Fruit fly (Drosophila melanogaster) whole organism, embryonic: ENCODE results near the gene Gr93d.
A peak's percentile ranks its signal among the peaks of the same experiment; 100 is the strongest.

ENCODE experiments used
- Awh ChIP-seq: fragments of 200-800 bp; sonication (Bioruptor generic); IDR thresholded peaks from 2 replicates; pipeline ENCODE4, ENCODE4 v1.3.6; 2022; ENCODE audit warnings: missing biosample characterization, missing genetic modification characterization
- BtbVII ChIP-seq: fragments of 200-800 bp; sonication (Bioruptor generic); optimal IDR thresholded peaks from 3 replicates; lab custom pipeline; 2017; ENCODE audit warnings: missing biosample characterization, mild to moderate bottlenecking, missing genetic modification characterization
- CG1024 ChIP-seq: fragments of 200-800 bp; sonication (Bioruptor generic); IDR thresholded peaks from 2 replicates; pipeline ENCODE4 v1.3.6; 2022; ENCODE audit warnings: missing biosample characterization, missing genetic modification characterization
- CG10431 ChIP-seq: fragments of 200-800 bp; sonication (Bioruptor generic); optimal IDR thresholded peaks from 3 replicates; lab custom pipeline; 2018; ENCODE audit warnings: missing biosample characterization, mild to moderate bottlenecking, missing genetic modification characterization
- CG11723 ChIP-seq: fragments of 200-800 bp; sonication (Bioruptor generic); optimal IDR thresholded peaks from 2 replicates; lab custom pipeline; 2017; ENCODE audit warnings: missing biosample characterization, mild to moderate bottlenecking, missing genetic modification characterization
- CG12299 ChIP-seq: fragments of 200-800 bp; sonication (Bioruptor generic); optimal IDR thresholded peaks from 2 replicates; lab custom pipeline; 2018; ENCODE audit warnings: missing biosample characterization, mild to moderate bottlenecking, missing genetic modification characterization
- CG13287 ChIP-seq: fragments of 200-800 bp; sonication (Bioruptor generic); IDR thresholded peaks from 2 replicates; pipeline ENCODE4 v1.3.6; 2022; ENCODE audit warnings: missing biosample characterization, missing genetic modification characterization; ENCODE audit not compliant: partially characterized antibody
- CG13775 ChIP-seq: fragments of 200-800 bp; sonication (Bioruptor generic); optimal IDR thresholded peaks from 3 replicates; lab custom pipeline; 2017; ENCODE audit warnings: missing biosample characterization, mild to moderate bottlenecking, missing genetic modification characterization
- CG15696 ChIP-seq: fragments of 200-800 bp; sonication (Bioruptor generic); optimal IDR thresholded peaks from 2 replicates; lab custom pipeline; 2019; ENCODE audit warnings: missing biosample characterization, mild to moderate bottlenecking, missing genetic modification characterization, moderate library complexity
- CG1602 ChIP-seq: fragments of 200-800 bp; sonication (Bioruptor generic); optimal IDR thresholded peaks from 3 replicates; lab custom pipeline; 2016; ENCODE audit warnings: missing biosample characterization, missing genetic modification characterization
- CG16779 ChIP-seq: fragments of 200-800 bp; sonication (Bioruptor generic); IDR thresholded peaks from 2 replicates; pipeline ENCODE4 v1.3.6; 2022; ENCODE audit warnings: missing biosample characterization, missing genetic modification characterization
- CG17328 ChIP-seq: fragments of 200-800 bp; sonication (Bioruptor generic); IDR thresholded peaks from 2 replicates; pipeline ENCODE4 v1.3.6; 2022; ENCODE audit warnings: missing biosample characterization, missing genetic modification characterization
- CG30431 ChIP-seq: fragments of 200-800 bp; sonication (Bioruptor generic); optimal IDR thresholded peaks from 2 replicates; lab custom pipeline; 2017; ENCODE audit warnings: missing biosample characterization, missing genetic modification characterization
- CG31224 ChIP-seq: fragments of 200-800 bp; sonication (Bioruptor generic); IDR thresholded peaks from 2 replicates; pipeline ENCODE4 v1.3.6; 2022; ENCODE audit warnings: missing biosample characterization, missing genetic modification characterization
- CG3847 ChIP-seq: fragments of 200-800 bp; sonication (Bioruptor generic); IDR thresholded peaks from 2 replicates; pipeline ENCODE4 v1.3.6; 2022; ENCODE audit warnings: missing biosample characterization, missing genetic modification characterization
- CG42726 ChIP-seq: fragments of 200-800 bp; sonication (Bioruptor generic); IDR thresholded peaks from 2 replicates; pipeline ENCODE4 v1.3.6; 2022; ENCODE audit warnings: missing biosample characterization, missing genetic modification characterization; ENCODE audit not compliant: partially characterized antibody
- CG4360 ChIP-seq: fragments of 200-800 bp; sonication (Bioruptor generic); IDR thresholded peaks from 2 replicates; pipeline ENCODE4 v1.3.6; 2022; ENCODE audit warnings: missing biosample characterization, missing genetic modification characterization
- CG7271 ChIP-seq: fragments of 200-800 bp; sonication (Bioruptor generic); optimal IDR thresholded peaks from 2 replicates; lab custom pipeline; 2018; ENCODE audit warnings: missing biosample characterization, mild to moderate bottlenecking, missing genetic modification characterization, moderate library complexity
- CG7745 ChIP-seq: fragments of 200-800 bp; sonication (Bioruptor generic); optimal IDR thresholded peaks from 2 replicates; lab custom pipeline; 2018; ENCODE audit warnings: missing biosample characterization, mild to moderate bottlenecking, missing genetic modification characterization, moderate library complexity
- CG8478 ChIP-seq: fragments of >200 bp; optimal IDR thresholded peaks from 2 replicates; lab custom pipeline; 2018
- CG9876 ChIP-seq: fragments of 200-800 bp; sonication (Bioruptor generic); optimal IDR thresholded peaks from 2 replicates; lab custom pipeline; 2016; ENCODE audit warnings: missing biosample characterization, missing genetic modification characterization
- CTCF ChIP-seq: fragments of 200-800 bp; sonication (Bioruptor generic); optimal IDR thresholded peaks from 2 replicates; lab custom pipeline; 2017; ENCODE audit warnings: missing biosample characterization, mild to moderate bottlenecking, missing genetic modification characterization, moderate library complexity
- CkIIα-i1 ChIP-seq: fragments of 200-800 bp; sonication (Bioruptor generic); IDR thresholded peaks from 2 replicates; pipeline ENCODE4 v1.3.6; 2022; ENCODE audit warnings: missing biosample characterization, missing genetic modification characterization
- Dad ChIP-seq: fragments of 200-800 bp; sonication (Bioruptor generic); optimal IDR thresholded peaks from 3 replicates; lab custom pipeline; 2016; ENCODE audit warnings: missing biosample characterization, missing genetic modification characterization
- Drgx ChIP-seq: fragments of 200-800 bp; sonication (Bioruptor generic); IDR thresholded peaks from 2 replicates; pipeline ENCODE4 v1.3.6; 2022; ENCODE audit warnings: missing biosample characterization, missing genetic modification characterization
- HmgZ ChIP-seq: fragments of 200-800 bp; sonication (Bioruptor generic); optimal IDR thresholded peaks from 2 replicates; lab custom pipeline; 2018; ENCODE audit warnings: missing biosample characterization, mild to moderate bottlenecking, missing genetic modification characterization
- Hr78 ChIP-seq, 2 experiments: fragments of 200-800 bp in 1 of 2; fragments of >200 bp in 1 of 2; sonication (Bioruptor generic) in 1 of 2; optimal IDR thresholded peaks; 2 replicates each; lab custom pipeline; 2017 to 2019; ENCODE audit warnings: missing biosample characterization in 2 of 2, missing genetic modification characterization in 2 of 2, mild to moderate bottlenecking in 1 of 2, moderate library complexity in 1 of 2
- NfI ChIP-seq: fragments of 200-800 bp; sonication (Bioruptor generic); optimal IDR thresholded peaks from 3 replicates; lab custom pipeline; 2018; ENCODE audit warnings: missing biosample characterization, mild to moderate bottlenecking, missing genetic modification characterization, moderate library complexity
- Pdp1 ChIP-seq, 2 experiments: fragments of 200-800 bp; sonication (Bioruptor generic); optimal IDR thresholded peaks; 3 replicates each; lab custom pipeline; 2016; ENCODE audit warnings: missing biosample characterization in 2 of 2, missing genetic modification characterization in 2 of 2, mild to moderate bottlenecking in 1 of 2, moderate library complexity in 1 of 2
- Ptx1 ChIP-seq: fragments of 200-800 bp; sonication (Bioruptor generic); IDR thresholded peaks from 2 replicates; pipeline ENCODE4 v1.3.6; 2022; ENCODE audit warnings: missing biosample characterization, missing genetic modification characterization
- Sox100B ChIP-seq: fragments of 200-800 bp; sonication (Bioruptor generic); optimal IDR thresholded peaks from 3 replicates; lab custom pipeline; 2018; ENCODE audit warnings: missing biosample characterization, mild to moderate bottlenecking, missing genetic modification characterization
- Ssrp ChIP-seq: fragments of 200-800 bp; sonication (Bioruptor generic); optimal IDR thresholded peaks from 2 replicates; lab custom pipeline; 2018; ENCODE audit warnings: missing biosample characterization, mild to moderate bottlenecking, missing genetic modification characterization, moderate library complexity
- Xbp1 ChIP-seq: fragments of 200-800 bp; sonication (Bioruptor generic); optimal IDR thresholded peaks from 3 replicates; lab custom pipeline; 2016; ENCODE audit warnings: missing biosample characterization, mild to moderate bottlenecking, missing genetic modification characterization
- aop ChIP-seq: fragments of 200-800 bp; sonication (Bioruptor generic); IDR thresholded peaks from 2 replicates; pipeline ENCODE4 v1.3.6; 2022; ENCODE audit warnings: missing biosample characterization, missing genetic modification characterization
- ara ChIP-seq: fragments of 200-800 bp; sonication (Bioruptor generic); IDR thresholded peaks from 2 replicates; pipeline ENCODE4 v1.3.6; 2022; ENCODE audit warnings: missing biosample characterization, missing genetic modification characterization
- bcd ChIP-seq: fragments of 200-800 bp; sonication (Bioruptor generic); optimal IDR thresholded peaks from 2 replicates; lab custom pipeline; 2017; ENCODE audit warnings: missing biosample characterization, mild to moderate bottlenecking, missing genetic modification characterization
- cas ChIP-seq: fragments of 200-800 bp; sonication (Bioruptor generic); IDR thresholded peaks from 2 replicates; pipeline ENCODE4 v1.3.6; 2022; ENCODE audit warnings: missing biosample characterization, missing genetic modification characterization
- en ChIP-seq: fragments of 200-800 bp; sonication (Bioruptor generic); optimal IDR thresholded peaks from 2 replicates; lab custom pipeline; 2016; ENCODE audit warnings: missing biosample characterization, missing genetic modification characterization
- eve ChIP-seq, 2 experiments: fragments of >200 bp; optimal IDR thresholded peaks; 2 replicates each; lab custom pipeline; 2017; ENCODE audit warnings: missing biosample characterization in 2 of 2, missing genetic modification characterization in 2 of 2
- eyg ChIP-seq: fragments of 200-800 bp; sonication (Bioruptor generic); optimal IDR thresholded peaks from 3 replicates; lab custom pipeline; 2016; ENCODE audit warnings: missing biosample characterization, missing genetic modification characterization
- gce ChIP-seq: fragments of 200-800 bp; sonication (Bioruptor generic); IDR thresholded peaks from 3 replicates; pipeline ENCODE4 v1.3.6; 2022; ENCODE audit warnings: missing biosample characterization, missing genetic modification characterization
- hb ChIP-seq: fragments of 200-800 bp; sonication (Bioruptor generic); IDR thresholded peaks from 3 replicates; pipeline ENCODE4 v1.3.6; 2022; ENCODE audit warnings: missing biosample characterization, missing genetic modification characterization; ENCODE audit not compliant: partially characterized antibody
- jumu ChIP-seq: fragments of 200-800 bp; sonication (Bioruptor generic); optimal IDR thresholded peaks from 3 replicates; lab custom pipeline; 2016; ENCODE audit warnings: missing biosample characterization, missing genetic modification characterization
- lmd ChIP-seq: fragments of 200-800 bp; sonication (Bioruptor generic); IDR thresholded peaks from 2 replicates; pipeline ENCODE4 v1.3.6; 2022; ENCODE audit warnings: missing biosample characterization, missing genetic modification characterization
- pita ChIP-seq: fragments of 200-800 bp; sonication (Bioruptor generic); optimal IDR thresholded peaks from 2 replicates; lab custom pipeline; 2017; ENCODE audit warnings: missing biosample characterization, mild to moderate bottlenecking, missing genetic modification characterization
- sc ChIP-seq, 3 experiments: fragments of >200 bp in 2 of 3; fragments of 200-800 bp in 1 of 3; sonication (Bioruptor generic) in 1 of 3; optimal IDR thresholded peaks; 2 replicates in 2 of 3; 3 replicates in 1 of 3; lab custom pipeline; 2017; ENCODE audit warnings: mild to moderate bottlenecking in 1 of 3, missing biosample characterization in 1 of 3, missing genetic modification characterization in 1 of 3, missing genetic modification reagents in 1 of 3
- tll ChIP-seq, 2 experiments: fragments of 200-800 bp in 1 of 2; fragments of >200 bp in 1 of 2; sonication (Bioruptor generic) in 1 of 2; optimal IDR thresholded peaks; 2 replicates each; lab custom pipeline; 2017 to 2019; ENCODE audit warnings: missing biosample characterization in 2 of 2, missing genetic modification characterization in 2 of 2, mild to moderate bottlenecking in 1 of 2, moderate library complexity in 1 of 2
- twi ChIP-seq: fragments of 200-800 bp; optimal IDR thresholded peaks from 2 replicates; lab custom pipeline; 2019; ENCODE audit warnings: missing biosample characterization, mild to moderate bottlenecking, missing genetic modification characterization, moderate library complexity
- wek ChIP-seq: fragments of 200-800 bp; sonication (Bioruptor generic); optimal IDR thresholded peaks from 3 replicates; lab custom pipeline; 2018; ENCODE audit warnings: missing biosample characterization, mild to moderate bottlenecking, missing genetic modification characterization, moderate library complexity
- wor ChIP-seq: fragments of 200-800 bp; sonication (Bioruptor generic); IDR thresholded peaks from 2 replicates; pipeline ENCODE4 v1.3.6; 2022; ENCODE audit warnings: missing biosample characterization, missing genetic modification characterization
- zen2 ChIP-seq: fragments of 200-800 bp; sonication (Bioruptor generic); IDR thresholded peaks from 3 replicates; pipeline ENCODE4 v1.3.6; 2022; ENCODE audit warnings: missing biosample characterization, missing genetic modification characterization; ENCODE audit not compliant: partially characterized antibody
- zfh1 ChIP-seq: fragments of 200-800 bp; sonication (Bioruptor generic); IDR thresholded peaks from 3 replicates; pipeline ENCODE4 v1.3.6; 2022; ENCODE audit warnings: missing biosample characterization, missing genetic modification characterization

Gene Gr93d

DNA sequence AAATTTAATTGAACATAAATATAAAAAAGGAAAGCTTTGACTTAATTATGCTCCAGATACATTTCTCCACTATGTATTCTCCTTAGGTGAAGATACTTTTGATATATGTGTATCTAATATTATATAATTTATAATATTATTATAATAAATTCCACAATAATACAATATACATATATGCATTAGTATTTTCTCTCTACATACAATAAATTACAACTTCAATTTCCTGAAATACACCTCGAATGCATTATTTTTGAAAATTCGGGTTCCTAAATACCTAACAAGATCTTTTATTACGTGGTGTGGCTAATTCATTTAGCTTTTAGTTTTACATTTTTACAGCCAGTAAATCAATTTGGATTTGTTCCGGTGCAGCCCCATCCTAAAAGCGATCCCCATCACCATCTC lies 16.2 kb downstream of the Gr93d start (continued):
- TF ChIP-seq Xbp1 (GFP tag; lab: Kevin White, UChicago) (no peak), CG15696 (no peak), wor (GFP tag; lab: Robert Waterston, UW) (no peak), Dad (GFP tag; lab: Kevin White, UChicago) (no peak), wek (GFP tag; lab: Kevin White, UChicago) (no peak), zen2 (no peak), BtbVII (GFP tag; lab: Kevin White, UChicago) (no peak), eve (GFP tag; optimal IDR thresholded peaks at IDR 0.05; lab: Kevin White, UChicago) (no peak), CG7745 (no peak), jumu (GFP tag; lab: Kevin White, UChicago) (no peak), pita (no peak), Drgx (GFP tag; lab: Robert Waterston, UW) (no peak), Ptx1 (GFP tag; lab: Robert Waterston, UW) (no peak), CG11723 (GFP tag; lab: Kevin White, UChicago) (no peak), CG13775 (GFP tag; lab: Kevin White, UChicago) (no peak), CG3847 (no peak), Ssrp (tag; lab: Kevin White, UChicago) (peak; percentile 30), aop (GFP tag; lab: Robert Waterston, UW) (no peak), tll (GFP tag; optimal IDR thresholded peaks at IDR 0.05; lab: Kevin White, UChicago) (no peak), CG12299 (no peak), Awh (GFP tag; lab: Robert Waterston, UW) (no peak), CG1602 (no peak), CkIIα-i1 (GFP tag; lab: Robert Waterston, UW) (no peak), NfI (no peak), CG8478 (lab: Kevin White, UChicago) (no peak), CG42726 (GFP tag; lab: Robert Waterston, UW) (no peak), sc (optimal IDR thresholded peaks at IDR 0.05; lab: Kevin White, UChicago) (no peak), sc (GFP tag; optimal IDR thresholded peaks at IDR 0.05; lab: Kevin White, UChicago) (peak; percentile 11), HmgZ (no peak), gce (GFP tag; lab: Robert Waterston, UW) (no peak), CG9876 (GFP tag; lab: Kevin White, UChicago) (no peak), CG16779 (GFP tag; lab: Robert Waterston, UW) (no peak), CG7271 (tag; lab: Kevin White, UChicago) (no peak), Pdp1 (GFP tag; optimal IDR thresholded peaks at IDR 0.05; lab: Kevin White, UChicago) (no peak), zfh1 (GFP tag; lab: Robert Waterston, UW) (no peak), CG1024 (no peak), CG10431 (GFP tag; lab: Kevin White, UChicago) (no peak), CG31224 (GFP tag; lab: Robert Waterston, UW) (no peak), CG17328 (GFP tag; lab: Robert Waterston, UW) (no peak), en (GFP tag; lab: Kevin White, UChicago) (no peak), eyg (GFP tag; lab: Kevin White, UChicago) (no peak), CG13287 (no peak), bcd (GFP tag; lab: Kevin White, UChicago) (no peak), CTCF (GFP tag; lab: Kevin White, UChicago) (no peak), twi (tag; lab: Kevin White, UChicago) (no peak), lmd (GFP tag; lab: Robert Waterston, UW) (no peak), cas (GFP tag; lab: Robert Waterston, UW) (no peak), Hr78 (GFP tag; optimal IDR thresholded peaks at IDR 0.05; lab: Kevin White, UChicago) (no peak), Sox100B (GFP tag; lab: Kevin White, UChicago) (peak; percentile 15), hb (GFP tag; lab: Robert Waterston, UW) (no peak), CG30431 (no peak), CG4360 (GFP tag; lab: Robert Waterston, UW) (no peak), ara (no peak)
